Fruit fly (Drosophila melanogaster) whole organism, prepupa: ENCODE measurements around the gene CG7912.

Experiments used
- CG34406 ChIP-seq: fragments of 200-800 bp; sonication (Bioruptor generic); optimal IDR thresholded peaks from 3 replicates; lab custom pipeline; 2016; ENCODE audit warnings: missing biosample characterization, missing genetic modification characterization
- CG4318 ChIP-seq: fragments of 200-800 bp; sonication (Bioruptor generic); optimal IDR thresholded peaks from 3 replicates; lab custom pipeline; 2017; ENCODE audit warnings: missing biosample characterization, mild to moderate bottlenecking, missing genetic modification characterization
- Eip78C ChIP-seq: fragments of 200-800 bp; sonication (Bioruptor generic); peaks from one replicate; lab custom pipeline; 2016; ENCODE audit warnings: missing biosample characterization, missing genetic modification characterization
- Ets96B ChIP-seq: fragments of 200-800 bp; optimal IDR thresholded peaks from 2 replicates; lab custom pipeline; 2019; ENCODE audit warnings: missing biosample characterization, mild to moderate bottlenecking, missing genetic modification characterization, moderate library complexity
- Sox102F ChIP-seq: fragments of 200-800 bp; sonication (Bioruptor generic); optimal IDR thresholded peaks from 2 replicates; lab custom pipeline; 2016; ENCODE audit warnings: missing biosample characterization, mild to moderate bottlenecking, missing genetic modification characterization
- Sox15 ChIP-seq: fragments of 200-800 bp; sonication (Bioruptor generic); optimal IDR thresholded peaks from 3 replicates; lab custom pipeline; 2016; ENCODE audit warnings: missing biosample characterization, missing genetic modification characterization
- eg ChIP-seq: fragments of 200-800 bp; sonication (Bioruptor generic); IDR thresholded peaks from 3 replicates; pipeline ENCODE4 v1.3.6; 2022; ENCODE audit warnings: missing biosample characterization, missing genetic modification characterization
- lz ChIP-seq: fragments of 200-800 bp; sonication (Bioruptor generic); optimal IDR thresholded peaks from 3 replicates; lab custom pipeline; 2016; ENCODE audit warnings: missing biosample characterization, missing genetic modification characterization
- salr ChIP-seq, 2 experiments: fragments of 200-800 bp; sonication (Bioruptor generic); optimal IDR thresholded peaks; 3 replicates each; lab custom pipeline; 2016 to 2018; ENCODE audit warnings: missing biosample characterization in 2 of 2, missing genetic modification characterization in 2 of 2, mild to moderate bottlenecking in 1 of 2
- spab ChIP-seq: fragments of 200-800 bp; sonication (Bioruptor generic); optimal IDR thresholded peaks from 2 replicates; lab custom pipeline; 2017; ENCODE audit warnings: missing biosample characterization, mild to moderate bottlenecking, missing genetic modification characterization, missing genetic modification reagents

DNA sequence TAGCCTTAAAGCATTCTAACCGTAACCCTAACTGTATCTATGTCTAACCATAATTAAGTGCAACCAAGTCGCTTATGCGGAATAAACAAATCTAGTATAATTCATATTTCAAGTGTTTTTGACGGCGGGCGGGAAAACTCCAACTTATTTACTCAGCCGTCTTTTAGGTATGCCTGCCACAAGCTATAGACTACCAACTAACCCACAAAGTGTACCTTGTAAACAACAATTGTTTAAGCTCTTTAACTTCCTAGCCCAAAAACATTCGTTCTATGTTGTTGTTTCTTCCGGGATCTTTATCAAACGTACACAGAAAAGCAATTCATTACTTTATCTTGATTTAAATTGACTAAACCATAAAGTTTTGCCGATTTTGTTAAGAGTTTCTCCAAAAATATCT lies 18.3 kb downstream of the CG7912 start:
- no peak for TF ChIP-seq eg (GFP tag; lab: Robert Waterston, UW)
- TF ChIP-seq lz: no peak
- no peak for TF ChIP-seq salr (GFP tag; optimal IDR thresholded peaks at IDR 0.05; lab: Kevin White, UChicago)
- TF ChIP-seq CG34406 (GFP tag; lab: Kevin White, UChicago): no peak
- TF ChIP-seq Sox15: no peak
- TF ChIP-seq Sox102F: no peak
- no peak for TF ChIP-seq Eip78C (GFP tag; lab: Kevin White, UChicago)
- no peak for TF ChIP-seq Ets96B (tag; lab: Kevin White, UChicago)
- TF ChIP-seq CG4318 (GFP tag; lab: Kevin White, UChicago): no peak
- TF ChIP-seq spab (GFP tag; lab: Kevin White, UChicago): no peak
